Fruit fly (Drosophila melanogaster): ENCODE data around the gene Mkp.

Mkp gene

dm6 chr3L:203536-204135, 19.3 kb upstream of the Mkp start, which contains the start of gene NitFhit (continued):
- TF ChIP-seq Xrp1 (GFP tag; IDR thresholded peaks at IDR 0.05) (no peak), CG9932 (GFP tag; IDR thresholded peaks at IDR 0.05) (no peak), fd96Cb (tag; optimal IDR thresholded peaks at IDR 0.05) (no peak), CG12155 (GFP tag; optimal IDR thresholded peaks at IDR 0.05) (no peak), CG8290 (GFP tag; optimal IDR thresholded peaks at IDR 0.05) (no peak), CG8290 (tag; optimal IDR thresholded peaks at IDR 0.05) (peak in 1 of 2 experiments; percentile 17), CG17186 (GFP tag; optimal IDR thresholded peaks at IDR 0.05) (no peak), Sin3A (optimal IDR thresholded peaks at IDR 0.05) (peak; percentile 31), Xbp1 (GFP tag; optimal IDR thresholded peaks at IDR 0.05) (peak; percentile 2), z (GFP tag; IDR thresholded peaks at IDR 0.05) (no peak), Dip2 (GFP tag; IDR thresholded peaks at IDR 0.05) (no peak), pita (GFP tag; optimal IDR thresholded peaks at IDR 0.05) (no peak), Elba2 (GFP tag; optimal IDR thresholded peaks at IDR 0.05) (no peak), Fer1 (GFP tag; optimal IDR thresholded peaks at IDR 0.05) (peak; percentile 10), Ada2b (GFP tag; IDR thresholded peaks at IDR 0.05) (no peak), vnd (GFP tag; IDR thresholded peaks at IDR 0.05; ENCODE audit: partially characterized antibody) (no peak), tin (GFP tag; optimal IDR thresholded peaks at IDR 0.05) (no peak), CG10267 (tag; optimal IDR thresholded peaks at IDR 0.05) (no peak), chm (GFP tag; IDR thresholded peaks at IDR 0.05) (no peak), bsh (GFP tag; optimal IDR thresholded peaks at IDR 0.05) (peak in 1 of 2 experiments; percentile 21), Tbp (GFP tag; optimal IDR thresholded peaks at IDR 0.05) (no peak), Aef1 (GFP tag; IDR thresholded peaks at IDR 0.05) (no peak), dmrt11E (tag; optimal IDR thresholded peaks at IDR 0.05) (no peak), exex (tag; optimal IDR thresholded peaks at IDR 0.05) (peak; percentile 8), eve (GFP tag; optimal IDR thresholded peaks at IDR 0.05) (no peak), pzg (GFP tag; optimal IDR thresholded peaks at IDR 0.05) (peak; percentile 65), Dad (GFP tag; optimal IDR thresholded peaks at IDR 0.05) (no peak), NC2β (GFP tag; optimal IDR thresholded peaks at IDR 0.05) (no peak), CG31388 (GFP tag; optimal IDR thresholded peaks at IDR 0.05) (no peak), ems (GFP tag; optimal IDR thresholded peaks at IDR 0.05) (no peak), CG30403 (GFP tag; optimal IDR thresholded peaks at IDR 0.05) (no peak), CG18262 (tag; optimal IDR thresholded peaks at IDR 0.05) (no peak), Bgb (GFP tag; IDR thresholded peaks at IDR 0.05; ENCODE audit: partially characterized antibody) (no peak; the same call in 1 of the 2 replicates), CG34376 (GFP tag; optimal IDR thresholded peaks at IDR 0.05) (peak; percentile 39), dimm (GFP tag; IDR thresholded peaks at IDR 0.05) (no peak), nmo (GFP tag; optimal IDR thresholded peaks at IDR 0.05) (no peak), sim (GFP tag; IDR thresholded peaks at IDR 0.05) (no peak), Chrac-16 (GFP tag; optimal IDR thresholded peaks at IDR 0.05) (no peak), sisA (GFP tag; IDR thresholded peaks at IDR 0.05) (no peak), YL-1 (GFP tag; optimal IDR thresholded peaks at IDR 0.05) (peak; percentile 66), Scr (GFP tag; IDR thresholded peaks at IDR 0.05; ENCODE audit: partially characterized antibody) (no peak), bab2 (GFP tag; optimal IDR thresholded peaks at IDR 0.05) (no peak), fd3F (GFP tag; optimal IDR thresholded peaks at IDR 0.05) (no peak), CG13424 (tag; optimal IDR thresholded peaks at IDR 0.05) (no peak), H2.0 (GFP tag; IDR thresholded peaks at IDR 0.05) (no peak), CG30431 (GFP tag; optimal IDR thresholded peaks at IDR 0.05) (no peak), Hr3 (GFP tag; optimal IDR thresholded peaks at IDR 0.05) (no peak), hkb (optimal IDR thresholded peaks at IDR 0.05) (no peak), hkb (GFP tag; IDR thresholded peaks at IDR 0.05) (no peak), CG16863 (GFP tag; optimal IDR thresholded peaks at IDR 0.05) (no peak), pfk (GFP tag; optimal IDR thresholded peaks at IDR 0.05) (no peak), CG2199 (GFP tag; IDR thresholded peaks at IDR 0.05) (no peak), croc (GFP tag; conservative IDR thresholded peaks at IDR 0.05) (no peak)

Data from whole organism, embryonic.